Worm (Caenorhabditis elegans) whole organism, early embryonic: ENCODE data around the gene maoc-1.

Source experiments
- B0310.2 ChIP-seq: sonication (generic microtip); optimal IDR thresholded peaks from 2 replicates; lab custom pipeline; 2016; ENCODE audit warnings: mild to moderate bottlenecking, missing genetic modification characterization, missing compliant biosample characterization
- F13C5.2 ChIP-seq: sonication (generic microtip); optimal IDR thresholded peaks from 2 replicates; lab custom pipeline; 2017; ENCODE audit warnings: mild to moderate bottlenecking, missing genetic modification characterization, inconsistent platforms, missing compliant biosample characterization
- aly-1 ChIP-seq: sonication (generic microtip); optimal IDR thresholded peaks from 2 replicates; lab custom pipeline; 2016; ENCODE audit warnings: missing genetic modification characterization, missing compliant biosample characterization
- ama-1 ChIP-seq: fragments of 150-350 bp; optimal IDR thresholded peaks from 2 replicates; lab custom pipeline; 2014
- ceh-13 ChIP-seq: fragments of 200-800 bp; sonication (Bioruptor generic); optimal IDR thresholded peaks from 2 replicates; lab custom pipeline; 2018; ENCODE audit warnings: mild to moderate bottlenecking, missing genetic modification characterization, missing compliant biosample characterization
- ceh-36 ChIP-seq: sonication (generic microtip); optimal IDR thresholded peaks from 2 replicates; lab custom pipeline; 2016; ENCODE audit warnings: missing genetic modification characterization, inconsistent platforms, missing compliant biosample characterization
- ets-7 ChIP-seq: sonication (generic microtip); optimal IDR thresholded peaks from 2 replicates; lab custom pipeline; 2016; ENCODE audit warnings: missing genotype, missing genetic modification characterization, missing compliant biosample characterization
- flt-1 ChIP-seq: fragments of 200-800 bp; sonication (Bioruptor generic); IDR thresholded peaks from 2 replicates; pipeline ENCODE4 v1.3.6; 2022; ENCODE audit warnings: missing genetic modification characterization, missing compliant biosample characterization
- hmbx-1 ChIP-seq: sonication (generic microtip); optimal IDR thresholded peaks from 2 replicates; lab custom pipeline; 2016; ENCODE audit warnings: mild to moderate bottlenecking, missing genetic modification characterization, missing compliant biosample characterization
- hmg-4 ChIP-seq: fragments of 200-800 bp; sonication (Bioruptor generic); optimal IDR thresholded peaks from 2 replicates; lab custom pipeline; 2018; ENCODE audit warnings: mild to moderate bottlenecking, missing genetic modification characterization, missing compliant biosample characterization
- hnd-1 ChIP-seq: sonication (generic microtip); optimal IDR thresholded peaks from 2 replicates; lab custom pipeline; 2016; ENCODE audit warnings: missing genetic modification characterization, missing compliant biosample characterization
- pes-1 ChIP-seq: fragments of 200-800 bp; sonication (Bioruptor generic); IDR thresholded peaks from 2 replicates; pipeline ENCODE4 v1.3.6; 2022; ENCODE audit warnings: missing genetic modification reagents, missing genetic modification characterization, missing compliant biosample characterization
- scrt-1 ChIP-seq: fragments of 200-800 bp; sonication (Bioruptor generic); IDR thresholded peaks from 2 replicates; pipeline ENCODE4 v1.3.6; 2022; ENCODE audit warnings: missing genetic modification characterization, missing compliant biosample characterization
- sea-1 ChIP-seq: fragments of 200-800 bp; sonication (Bioruptor generic); conservative IDR thresholded peaks from 2 replicates; pipeline ENCODE4 v1.3.6; 2022; ENCODE audit warnings: missing genetic modification characterization, missing compliant biosample characterization
- tbx-11 ChIP-seq: fragments of 200-800 bp; sonication (Bioruptor generic); IDR thresholded peaks from 2 replicates; pipeline ENCODE4 v1.3.6; 2022; ENCODE audit warnings: missing genetic modification characterization, missing compliant biosample characterization
- tbx-37 ChIP-seq: fragments of 200-800 bp; sonication (Bioruptor generic); conservative IDR thresholded peaks from 2 replicates; pipeline ENCODE4 v1.3.6; 2022; ENCODE audit warnings: missing genetic modification reagents, missing genetic modification characterization, missing compliant biosample characterization
- tra-4 ChIP-seq: sonication (generic microtip); optimal IDR thresholded peaks from 2 replicates; lab custom pipeline; 2017; ENCODE audit warnings: missing genetic modification characterization, missing compliant biosample characterization

The maoc-1 gene

DNA sequence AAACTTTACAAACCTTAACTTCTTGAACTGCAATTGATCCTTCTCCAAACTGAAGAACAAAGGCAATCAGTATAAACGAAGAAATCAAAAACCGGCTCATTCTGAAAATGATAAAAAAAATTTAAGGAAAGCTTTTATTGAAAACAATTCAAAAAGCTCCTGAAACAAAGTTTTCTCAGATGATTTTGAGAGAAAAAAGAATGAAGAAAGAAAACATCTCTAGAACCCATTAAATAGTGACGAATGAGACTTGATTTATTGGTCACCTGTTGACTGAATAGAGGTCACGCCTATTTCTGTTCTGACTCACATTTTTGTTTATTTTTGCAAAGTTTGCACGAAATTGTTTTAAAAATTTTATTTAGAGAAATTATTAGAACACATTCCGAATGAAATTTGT lies 15.2 kb downstream of the maoc-1 start, which contains the start of gene E04F6.8:
Gene E04F6.8 (minus strand): TSS at position 101 of the 400 bp plus-strand sequence.
- TF ChIP-seq flt-1 (no peak), ets-7 (tag; lab: Kevin White, UChicago) (no peak), B0310.2 (tag; lab: Kevin White, UChicago) (no peak), F13C5.2 (tag; lab: Kevin White, UChicago) (no peak), scrt-1 (GFP tag; lab: Robert Waterston, UW) (no peak), tbx-37 (no peak), pes-1 (GFP tag; lab: Robert Waterston, UW) (no peak), ama-1 (lab: Kevin White, UChicago) (no peak), tra-4 (tag; lab: Kevin White, UChicago) (no peak), sea-1 (GFP tag; lab: Robert Waterston, UW) (no peak), hmbx-1 (tag; lab: Kevin White, UChicago) (no peak), hnd-1 (no peak), ceh-36 (tag; lab: Kevin White, UChicago) (no peak), hmg-4 (GFP tag; lab: Kevin White, UChicago) (no peak), aly-1 (no peak)

DNA sequence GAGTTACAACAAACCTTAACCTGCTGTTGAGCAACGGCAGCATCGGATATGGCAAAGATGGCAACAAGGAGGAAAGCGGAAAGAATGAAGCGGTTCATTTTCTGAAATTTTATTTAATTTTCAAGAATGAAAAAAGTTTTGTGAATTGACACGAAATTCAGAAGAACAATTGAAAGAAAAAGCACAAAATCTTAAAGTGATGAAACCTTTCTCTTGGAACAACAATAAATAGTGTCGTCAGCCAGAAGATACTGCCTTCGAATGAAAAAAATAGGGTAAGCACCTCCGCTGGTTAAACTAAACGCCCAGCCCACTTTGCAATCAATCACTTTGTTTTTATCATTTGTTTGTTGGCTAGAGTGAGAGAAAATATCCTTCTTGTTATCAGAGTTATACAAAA lies 16.0 kb downstream of the maoc-1 start, which contains the start of gene E04F6.9:
Gene E04F6.9 (minus strand): TSS at position 101 of the 400 bp plus-strand sequence.
- TF ChIP-seq ceh-36 (tag; lab: Kevin White, UChicago) (no peak), ama-1 (lab: Kevin White, UChicago) (no peak), hmg-4 (GFP tag; lab: Kevin White, UChicago) (no peak), hmbx-1 (tag; lab: Kevin White, UChicago) (no peak), tbx-37 (no peak), tra-4 (tag; lab: Kevin White, UChicago) (no peak)

DNA sequence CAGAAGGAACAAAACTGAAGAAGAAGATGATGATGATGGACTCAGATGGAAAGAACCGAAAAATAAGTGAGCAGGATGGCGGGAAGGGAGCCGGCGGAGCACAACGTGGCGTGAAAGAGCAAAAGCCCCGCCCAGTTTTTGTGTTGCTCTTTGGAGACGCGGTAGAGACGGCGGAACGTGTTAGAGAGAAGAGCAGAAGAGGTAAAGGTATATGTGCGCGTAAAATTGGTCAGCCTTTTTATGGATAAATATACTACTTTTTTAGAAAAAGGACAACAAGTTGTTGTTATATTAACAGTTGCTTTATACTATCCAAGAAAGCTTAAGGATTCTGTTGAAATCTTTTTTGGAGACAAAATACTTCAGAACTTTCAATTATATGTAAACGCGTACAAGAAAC lies 21.0 kb downstream of the maoc-1 start, which contains the start of gene E04F6.10:
Gene E04F6.10 (minus strand): TSS at position 101 of the 400 bp plus-strand sequence.
- no peak for TF ChIP-seq scrt-1 (GFP tag; lab: Robert Waterston, UW)
- TF ChIP-seq hmg-4 (GFP tag; lab: Kevin White, UChicago), result no peak
- no peak for TF ChIP-seq sea-1 (GFP tag; lab: Robert Waterston, UW)
- no peak for TF ChIP-seq ceh-36 (tag; lab: Kevin White, UChicago)
- no peak for TF ChIP-seq aly-1
- TF ChIP-seq flt-1, result no peak
- TF ChIP-seq tra-4 (tag; lab: Kevin White, UChicago), result no peak
- no peak for TF ChIP-seq B0310.2 (tag; lab: Kevin White, UChicago)
- TF ChIP-seq ama-1 (lab: Kevin White, UChicago), result no peak

DNA sequence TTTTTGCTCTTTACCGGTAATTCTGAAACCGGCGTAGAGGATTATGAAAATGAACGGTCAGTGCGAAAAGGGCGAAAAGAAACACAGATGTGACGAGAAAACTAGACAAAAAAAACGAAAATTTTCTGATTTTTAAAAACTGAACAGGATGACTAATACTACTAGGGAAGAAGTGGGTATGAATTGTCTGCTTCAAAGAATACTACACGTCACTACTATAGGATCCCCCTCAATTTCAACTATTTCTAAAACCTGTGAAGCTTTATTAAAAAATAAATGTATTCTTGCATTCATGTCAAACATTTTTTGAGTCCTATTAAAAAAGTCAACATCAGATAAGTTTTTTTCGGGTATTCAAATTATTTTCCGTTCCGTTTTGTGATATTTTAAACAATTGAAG lies 28.0 kb downstream of the maoc-1 start:
- TF ChIP-seq pes-1 (GFP tag; lab: Robert Waterston, UW), result no peak
- no peak for TF ChIP-seq F13C5.2 (tag; lab: Kevin White, UChicago)
- no peak for TF ChIP-seq ceh-13
- no peak for TF ChIP-seq ets-7 (tag; lab: Kevin White, UChicago)
- TF ChIP-seq hmbx-1 (tag; lab: Kevin White, UChicago), result no peak
- no peak for TF ChIP-seq tbx-11
- TF ChIP-seq scrt-1 (GFP tag; lab: Robert Waterston, UW), result no peak
- no peak for TF ChIP-seq hnd-1
- TF ChIP-seq tbx-37, result no peak
- no peak for TF ChIP-seq aly-1
- TF ChIP-seq flt-1, result no peak
- TF ChIP-seq tra-4 (tag; lab: Kevin White, UChicago), result no peak
- TF ChIP-seq sea-1 (GFP tag; lab: Robert Waterston, UW), result no peak
- no peak for TF ChIP-seq ceh-36 (tag; lab: Kevin White, UChicago)

DNA sequence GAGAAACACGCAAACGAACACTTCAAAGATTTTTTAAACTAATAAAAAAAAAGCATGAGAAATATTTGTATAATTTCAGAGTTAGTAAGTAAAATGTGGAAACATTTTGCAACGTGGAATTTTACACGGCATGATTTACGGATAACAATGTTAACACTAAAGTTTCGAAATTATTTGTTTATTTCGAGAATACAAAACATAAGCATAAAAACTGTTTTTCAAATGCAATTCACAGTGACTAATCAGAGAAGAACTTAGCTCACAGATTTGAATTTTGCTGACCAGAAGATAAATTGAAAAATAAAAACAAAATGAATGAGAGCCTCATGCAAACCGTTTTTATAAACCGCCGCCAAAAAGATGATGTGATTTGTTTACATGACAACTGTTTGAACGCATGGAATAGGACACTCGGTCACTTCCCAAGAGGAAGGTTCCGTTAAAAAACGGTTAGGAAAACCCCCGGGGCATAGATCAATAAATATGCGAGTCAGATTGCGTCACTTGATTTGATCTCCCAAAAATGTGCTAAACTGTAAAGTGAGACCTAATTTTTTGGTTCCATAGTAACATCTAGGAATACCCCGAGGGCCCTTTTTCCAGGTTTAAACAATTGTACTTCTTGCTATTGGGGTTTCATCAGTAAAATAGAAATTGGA lies 29.9 kb downstream of the maoc-1 start, which contains the start of gene clh-3:
Gene clh-3 (minus strand): TSS at position 51 of the 659 bp plus-strand sequence.
- no peak for TF ChIP-seq B0310.2 (tag; lab: Kevin White, UChicago)

DNA sequence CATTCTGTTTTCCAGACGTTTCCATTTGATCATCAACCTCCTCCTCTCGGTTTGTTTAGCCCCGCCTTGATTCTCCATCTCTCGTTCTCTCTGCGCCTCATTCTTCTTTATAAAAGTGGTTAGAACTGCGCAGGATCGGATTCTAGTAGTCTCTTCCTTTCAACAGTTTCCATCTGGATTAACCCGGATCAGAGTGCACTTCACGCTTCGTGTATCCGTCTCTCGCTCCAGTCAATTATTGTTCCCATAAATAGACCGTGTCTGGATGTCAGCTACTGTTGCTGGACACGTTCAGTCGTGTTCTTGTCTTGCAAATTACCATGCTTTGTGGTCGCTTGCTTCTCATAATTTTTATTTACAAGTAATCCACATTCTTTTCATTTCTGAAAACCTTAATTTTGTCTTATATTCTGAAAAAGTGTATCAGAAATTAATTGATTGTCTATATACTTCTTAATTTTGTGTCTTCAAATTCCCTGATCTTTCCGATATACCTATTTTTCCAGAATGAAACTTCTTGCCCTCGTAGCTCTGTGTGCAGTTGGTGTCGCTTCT lies 32.6 kb downstream of the maoc-1 start, which contains the start of gene F32A5.4:
Gene F32A5.4 (plus strand): TSS at position 505 of the 555 bp plus-strand sequence.
- TF ChIP-seq pes-1 (GFP tag; lab: Robert Waterston, UW), result no peak
- TF ChIP-seq ceh-36 (tag; lab: Kevin White, UChicago), result no peak
- no peak for TF ChIP-seq ceh-13
- TF ChIP-seq aly-1, result no peak
- TF ChIP-seq tbx-37, result no peak
- no peak for TF ChIP-seq B0310.2 (tag; lab: Kevin White, UChicago)
- TF ChIP-seq hmbx-1 (tag; lab: Kevin White, UChicago), result no peak
- no peak for TF ChIP-seq ama-1 (lab: Kevin White, UChicago)
- TF ChIP-seq hmg-4 (GFP tag; lab: Kevin White, UChicago), result no peak
- TF ChIP-seq ets-7 (tag; lab: Kevin White, UChicago), result no peak
- TF ChIP-seq F13C5.2 (tag; lab: Kevin White, UChicago), result no peak
- no peak for TF ChIP-seq flt-1

DNA sequence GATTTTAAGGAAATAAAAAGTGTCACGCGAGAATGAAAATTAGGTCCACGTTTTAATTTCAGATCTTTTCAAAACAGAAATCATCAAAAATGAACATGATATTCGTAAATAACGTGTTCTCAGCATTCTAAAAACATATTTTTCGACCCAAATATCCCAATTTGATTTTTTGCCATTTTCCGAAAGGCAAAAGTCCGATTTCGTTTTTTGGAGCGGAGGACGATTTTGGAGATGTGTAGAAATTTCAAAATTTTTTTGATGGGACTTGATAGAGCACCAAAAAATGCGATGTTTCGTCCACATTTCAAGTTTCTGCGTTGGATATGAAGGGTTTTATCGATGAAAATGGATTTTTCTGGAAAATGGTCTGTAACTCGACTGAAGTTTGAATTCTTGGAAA lies 34.6 kb downstream of the maoc-1 start:
- TF ChIP-seq B0310.2 (tag; lab: Kevin White, UChicago) (no peak), hmg-4 (GFP tag; lab: Kevin White, UChicago) (no peak), ceh-13 (no peak), F13C5.2 (tag; lab: Kevin White, UChicago) (no peak), pes-1 (GFP tag; lab: Robert Waterston, UW) (no peak), tbx-37 (no peak), flt-1 (no peak), sea-1 (GFP tag; lab: Robert Waterston, UW) (no peak), aly-1 (no peak), tra-4 (tag; lab: Kevin White, UChicago) (no peak), scrt-1 (GFP tag; lab: Robert Waterston, UW) (no peak), hnd-1 (no peak), hmbx-1 (tag; lab: Kevin White, UChicago) (no peak), ets-7 (tag; lab: Kevin White, UChicago) (no peak), tbx-11 (no peak), ama-1 (lab: Kevin White, UChicago) (no peak)
